Fruit fly (Drosophila melanogaster): ENCODE measurements around the gene Jhbp11.
A peak's percentile ranks its signal among the peaks of the same experiment; 100 is the strongest.

Jhbp11 gene

DNA sequence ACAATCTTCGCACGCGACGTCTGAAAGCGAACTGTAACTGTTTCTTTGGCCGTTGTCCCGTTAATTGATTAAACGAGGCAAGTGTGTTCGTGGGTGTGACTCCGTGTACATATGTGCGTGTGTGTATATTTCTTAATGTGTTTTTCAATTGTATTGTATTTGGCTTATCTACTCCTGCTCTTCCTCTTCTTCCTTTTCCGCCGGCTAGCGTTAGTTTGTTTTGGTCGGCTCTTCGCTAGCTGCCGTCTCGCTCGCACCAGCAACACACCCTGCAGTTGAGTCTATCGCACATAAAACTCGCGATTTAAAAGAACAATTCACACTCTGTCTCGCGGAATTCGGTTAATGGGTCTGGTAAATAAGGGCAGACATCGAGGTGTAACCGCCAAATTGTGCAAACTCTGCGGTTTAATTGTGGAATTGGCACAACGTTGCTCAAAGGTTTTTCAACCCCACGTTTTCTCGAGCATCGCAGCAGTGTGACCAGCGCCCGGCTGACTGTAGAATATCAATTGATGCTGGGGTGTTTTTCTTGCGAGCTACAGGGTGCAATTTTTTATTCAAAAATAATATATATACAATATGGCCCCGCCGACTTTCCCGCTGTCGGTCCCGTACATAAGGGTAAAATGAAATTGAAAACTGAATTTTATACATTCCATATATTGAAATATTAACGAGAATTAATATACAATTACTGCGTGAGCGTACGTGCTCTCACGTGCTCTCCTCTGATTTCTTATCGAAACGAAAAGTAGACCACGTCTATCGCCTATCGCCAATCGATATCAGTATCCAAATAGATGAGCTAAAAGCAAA, 11.0 kb downstream of the Jhbp11 start, which contains the start of the genes gb and CG5815:
TSS of gene gb (minus strand) at position 487 of the 819 bp plus-strand sequence.
TSS of gene CG5815 (plus strand) at position 783 of the 819 bp plus-strand sequence.
- TF ChIP-seq CG11617 (GFP tag; optimal IDR thresholded peaks at IDR 0.05) (peak; percentile 90), ovo (GFP tag; optimal IDR thresholded peaks at IDR 0.05) (peak; percentile 81), bab1 (GFP tag; optimal IDR thresholded peaks at IDR 0.05) (peak; percentile 92), cnc (optimal IDR thresholded peaks at IDR 0.05) (no peak), CG12768 (GFP tag; optimal IDR thresholded peaks at IDR 0.05) (peak; percentile 90), CG7045 (GFP tag; optimal IDR thresholded peaks at IDR 0.05) (peak; percentile 91), cic (GFP tag; optimal IDR thresholded peaks at IDR 0.05) (peak; percentile 96), tj (GFP tag; optimal IDR thresholded peaks at IDR 0.05) (peak; percentile 86), CG7101 (tag; optimal IDR thresholded peaks at IDR 0.05) (peak; percentile 86), Clk (GFP tag; optimal IDR thresholded peaks at IDR 0.05) (peak; percentile 83), CG33017 (tag; optimal IDR thresholded peaks at IDR 0.05) (peak; percentile 85), toe (GFP tag; optimal IDR thresholded peaks at IDR 0.05) (peak; percentile 93), Hr96 (GFP tag; optimal IDR thresholded peaks at IDR 0.05) (peak; percentile 84), CG14711 (tag; optimal IDR thresholded peaks at IDR 0.05) (peak; percentile 85), CG1620 (GFP tag; optimal IDR thresholded peaks at IDR 0.05) (peak; percentile 91), Crg-1 (GFP tag; optimal IDR thresholded peaks at IDR 0.05) (peak; percentile 83), pad (GFP tag; optimal IDR thresholded peaks at IDR 0.05) (peak; percentile 76), kay (GFP tag; ENCODE audit: borderline replicate concordance) (no peak), Mnt (GFP tag; optimal IDR thresholded peaks at IDR 0.05) (peak; percentile 90), CG5204 (GFP tag; optimal IDR thresholded peaks at IDR 0.05) (peak; percentile 88)

DNA sequence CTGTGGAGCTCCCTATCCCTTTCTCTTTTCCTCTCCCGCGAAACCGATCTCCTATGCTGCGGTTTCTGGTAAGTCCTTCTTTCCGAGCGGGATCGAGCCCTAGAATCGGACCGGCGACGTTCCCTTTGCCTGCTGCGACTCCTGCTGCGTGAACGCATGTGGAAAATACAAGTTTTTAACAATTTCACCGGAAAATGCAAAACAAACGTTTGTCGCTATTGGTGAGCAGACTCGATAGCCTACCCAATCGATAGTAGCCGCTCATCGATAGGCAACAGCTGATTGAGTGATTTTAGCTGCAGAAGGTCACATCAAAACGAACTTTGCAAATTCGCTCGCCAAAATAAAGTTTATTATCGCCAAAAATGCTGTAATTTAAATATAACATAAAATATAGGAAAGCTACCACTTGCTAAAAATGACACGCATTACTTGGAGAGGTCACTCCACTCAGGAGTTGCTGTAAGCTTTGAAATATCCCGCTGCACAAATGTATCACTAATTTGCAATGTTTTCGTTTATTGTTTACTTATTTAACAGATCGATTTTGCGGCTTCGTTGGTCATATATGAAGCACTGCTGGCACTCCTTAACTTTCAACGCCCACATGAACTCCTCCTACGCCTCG, 15.5 kb downstream of the Jhbp11 start, which contains the start of the genes CG6066 and CG5880:
TSS of gene CG6066 (minus strand) at position 243 of the 628 bp plus-strand sequence.
TSS of gene CG5880 (plus strand) at position 281 of the 628 bp plus-strand sequence.
- TF ChIP-seq CG7045 (GFP tag; optimal IDR thresholded peaks at IDR 0.05), result no peak

DNA sequence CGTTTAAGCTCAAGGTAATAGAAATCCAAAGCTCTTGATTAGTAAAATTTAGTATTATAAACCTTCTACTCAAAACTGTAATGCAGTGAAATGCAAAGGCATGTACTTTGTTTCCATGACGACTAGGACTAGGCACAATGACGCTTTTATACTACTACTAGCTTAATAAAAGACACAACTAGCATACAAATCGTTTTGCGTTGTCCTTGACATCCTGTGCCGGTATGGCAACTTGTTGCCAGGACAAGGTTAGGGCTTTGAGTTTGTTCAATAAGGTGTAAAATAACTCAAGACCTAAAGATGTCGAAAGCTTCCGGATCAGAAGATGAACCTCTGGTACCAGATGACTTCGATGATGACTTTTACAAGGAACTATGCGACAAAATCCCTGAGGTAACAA, 17.3 kb downstream of the Jhbp11 start, which contains the start of gene CG5882:
TSS of gene CG5882 (plus strand) at position 301 of the 400 bp plus-strand sequence.
- no peak for TF ChIP-seq bab1 (GFP tag; optimal IDR thresholded peaks at IDR 0.05)
- no peak for TF ChIP-seq Crg-1 (GFP tag; optimal IDR thresholded peaks at IDR 0.05)
- TF ChIP-seq CG33017 (tag; optimal IDR thresholded peaks at IDR 0.05), result no peak
- TF ChIP-seq Hr96 (GFP tag; optimal IDR thresholded peaks at IDR 0.05), result no peak
- TF ChIP-seq CG11617 (GFP tag; optimal IDR thresholded peaks at IDR 0.05), result no peak
- no peak for TF ChIP-seq tj (GFP tag; optimal IDR thresholded peaks at IDR 0.05)
- no peak for TF ChIP-seq cnc (optimal IDR thresholded peaks at IDR 0.05)

DNA sequence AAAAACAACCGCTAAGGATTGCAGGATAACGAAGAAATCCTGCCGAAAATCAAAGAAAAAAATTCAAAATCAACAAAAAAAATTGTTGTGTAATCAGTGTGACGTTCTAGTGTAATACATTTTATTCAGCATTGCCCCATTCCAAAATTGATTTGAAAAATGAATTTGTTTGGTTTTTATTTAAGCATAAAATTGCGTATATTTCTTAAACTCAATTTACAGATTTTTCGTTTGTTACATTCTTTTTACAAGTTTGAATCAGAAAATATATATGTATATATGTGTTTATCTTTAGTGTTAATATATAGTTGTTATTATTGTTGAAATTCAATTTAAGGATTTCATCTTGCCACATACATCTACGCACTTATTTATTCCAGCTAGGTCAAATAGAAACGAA, 23.6 kb downstream of the Jhbp11 start, which contains the start of gene CG6059:
TSS of gene CG6059 (minus strand) at position 101 of the 400 bp plus-strand sequence.
- no peak for TF ChIP-seq CG5204 (GFP tag; optimal IDR thresholded peaks at IDR 0.05)
- TF ChIP-seq cnc (optimal IDR thresholded peaks at IDR 0.05), result no peak

DNA sequence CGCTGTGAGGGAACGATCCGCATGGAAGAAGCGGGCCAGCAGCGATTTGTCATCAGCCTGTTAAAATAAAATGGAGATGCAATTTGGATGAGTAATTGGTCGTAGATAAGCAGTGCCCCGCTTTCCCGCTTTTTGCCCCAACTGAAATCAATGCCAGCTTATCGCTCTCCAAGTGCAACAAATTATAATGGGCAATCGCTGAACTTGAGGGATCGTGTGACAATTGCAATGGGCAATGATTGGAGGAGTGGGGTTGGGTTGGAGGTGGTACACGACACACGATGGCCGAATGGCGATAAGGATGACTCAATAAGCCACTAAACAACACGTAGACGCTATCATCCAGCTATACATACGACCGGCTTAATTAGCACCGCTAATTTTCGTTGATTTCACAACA, 27.7 kb downstream of the Jhbp11 start:
- TF ChIP-seq cic (GFP tag; optimal IDR thresholded peaks at IDR 0.05) (no peak), Mnt (GFP tag; optimal IDR thresholded peaks at IDR 0.05) (peak; percentile 44)

DNA sequence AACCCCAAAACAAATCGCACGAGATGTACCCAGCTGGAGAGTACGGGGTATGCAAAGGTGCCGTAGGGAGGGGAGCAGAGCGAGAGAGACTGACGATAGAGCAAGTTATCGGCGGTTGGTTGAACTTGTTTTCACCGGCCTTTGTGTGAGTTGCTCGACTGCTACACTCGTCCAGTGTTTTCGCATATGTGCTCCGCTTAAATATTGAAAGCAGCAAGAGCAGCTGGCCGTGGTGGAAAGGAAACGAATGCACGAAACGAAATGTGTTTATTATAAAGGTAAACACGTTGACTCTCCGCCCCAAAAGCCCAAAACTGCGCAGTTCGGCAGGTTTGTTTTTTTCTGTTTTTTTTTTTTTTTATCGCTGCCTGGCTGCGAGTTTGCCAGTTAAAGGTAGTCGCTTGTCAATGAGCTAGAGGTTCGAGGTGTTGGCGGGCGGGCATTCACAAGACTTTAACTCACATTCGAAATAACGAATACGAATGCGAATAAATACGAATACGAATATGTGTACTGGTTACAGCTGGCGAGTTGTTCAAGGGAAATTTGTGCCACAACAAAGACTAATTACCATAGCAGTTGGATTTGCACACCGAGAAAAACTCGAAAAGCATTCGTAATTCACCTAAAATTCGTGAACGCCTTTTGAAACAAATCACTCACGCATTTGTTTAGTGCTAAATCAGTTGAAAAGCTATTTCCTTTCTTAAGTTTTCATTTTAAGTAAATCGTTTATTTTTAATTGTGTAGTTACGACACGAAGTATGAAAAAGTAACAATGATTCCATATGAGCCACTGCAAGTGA, 28.8 kb downstream of the Jhbp11 start:
- TF ChIP-seq CG14711 (tag; optimal IDR thresholded peaks at IDR 0.05), result peak; percentile 36
- TF ChIP-seq CG33017 (tag; optimal IDR thresholded peaks at IDR 0.05), result peak; percentile 8
- TF ChIP-seq cnc (optimal IDR thresholded peaks at IDR 0.05), result no peak
- peak; percentile 3 for TF ChIP-seq CG11617 (GFP tag; optimal IDR thresholded peaks at IDR 0.05)
- TF ChIP-seq CG5204 (GFP tag; optimal IDR thresholded peaks at IDR 0.05), result no peak
- TF ChIP-seq kay (GFP tag; ENCODE audit: borderline replicate concordance), result no peak
- peak; percentile 47 for TF ChIP-seq cic (GFP tag; optimal IDR thresholded peaks at IDR 0.05)
- peak; percentile 7 for TF ChIP-seq CG7101 (tag; optimal IDR thresholded peaks at IDR 0.05)
- no peak for TF ChIP-seq CG1620 (GFP tag; optimal IDR thresholded peaks at IDR 0.05)
- TF ChIP-seq pad (GFP tag; optimal IDR thresholded peaks at IDR 0.05), result no peak
- TF ChIP-seq Mnt (GFP tag; optimal IDR thresholded peaks at IDR 0.05), result peak; percentile 65
- peak; percentile 70 for TF ChIP-seq tj (GFP tag; optimal IDR thresholded peaks at IDR 0.05)
- peak; percentile 22 for TF ChIP-seq CG12768 (GFP tag; optimal IDR thresholded peaks at IDR 0.05)
- TF ChIP-seq CG7045 (GFP tag; optimal IDR thresholded peaks at IDR 0.05), result peak; percentile 19
- TF ChIP-seq Hr96 (GFP tag; optimal IDR thresholded peaks at IDR 0.05), result peak; percentile 13
- peak; percentile 14 for TF ChIP-seq Crg-1 (GFP tag; optimal IDR thresholded peaks at IDR 0.05)
- peak; percentile 37 for TF ChIP-seq bab1 (GFP tag; optimal IDR thresholded peaks at IDR 0.05)
- TF ChIP-seq ovo (GFP tag; optimal IDR thresholded peaks at IDR 0.05), result no peak
- TF ChIP-seq Clk (GFP tag; optimal IDR thresholded peaks at IDR 0.05), result no peak
- no peak for TF ChIP-seq toe (GFP tag; optimal IDR thresholded peaks at IDR 0.05)

Data from whole organism, adult.